Worm (Caenorhabditis elegans): Measurements from ENCODE around the gene thn-2.

Gene thn-2

DNA sequence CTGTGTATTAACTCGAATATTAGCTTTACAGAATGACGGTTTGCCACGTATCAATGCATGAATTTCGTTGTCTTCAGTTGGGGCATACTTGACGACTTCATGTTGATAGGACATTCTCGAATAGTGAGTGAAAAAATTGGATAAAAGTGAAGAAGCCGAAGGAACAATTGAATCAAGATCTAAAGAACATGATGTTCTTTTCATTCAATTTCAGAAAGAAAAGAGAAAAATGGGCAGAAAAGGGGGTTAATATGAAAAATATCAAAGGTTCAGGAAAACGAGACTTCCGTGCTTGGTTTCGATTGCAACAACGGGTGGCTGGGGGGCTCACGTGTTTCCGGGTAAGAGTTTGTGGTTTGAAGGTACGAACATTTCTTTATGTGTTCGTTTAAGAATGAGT is 31.6 kb downstream of the thn-2 start:
- no peak for TF ChIP-seq ekl-4 (GFP tag; IDR thresholded peaks at IDR 0.05)
- no peak for TF ChIP-seq dpl-1 (GFP tag; optimal IDR thresholded peaks at IDR 0.05)
- no peak for TF ChIP-seq Y79H2A.3 (GFP tag; conservative IDR thresholded peaks at IDR 0.05)
- no peak for TF ChIP-seq Y53F4B.3 (GFP tag; IDR thresholded peaks at IDR 0.05)
- TF ChIP-seq bed-2 (GFP tag; IDR thresholded peaks at IDR 0.05): no peak
- no peak for TF ChIP-seq hrde-1 (tag; optimal IDR thresholded peaks at IDR 0.05; ENCODE audit: borderline replicate concordance)
- no peak for TF ChIP-seq attf-3 (GFP tag; conservative IDR thresholded peaks at IDR 0.05)
- TF ChIP-seq nhr-179 (tag; optimal IDR thresholded peaks at IDR 0.05): no peak
- TF ChIP-seq D2030.7 (GFP tag; IDR thresholded peaks at IDR 0.05): no peak
- no peak for TF ChIP-seq tbx-9 (tag; optimal IDR thresholded peaks at IDR 0.05; ENCODE audit: borderline replicate concordance)
- no peak for TF ChIP-seq dox-1 (GFP tag; IDR thresholded peaks at IDR 0.05)
- TF ChIP-seq sdz-38 (tag; optimal IDR thresholded peaks at IDR 0.05): no peak
- no peak for TF ChIP-seq madf-3 (GFP tag; IDR thresholded peaks at IDR 0.05)
- no peak for TF ChIP-seq F33H1.4 (GFP tag; IDR thresholded peaks at IDR 0.05)
- TF ChIP-seq T07F8.4 (tag; optimal IDR thresholded peaks at IDR 0.05): no peak
- no peak for TF ChIP-seq B0035.1 (tag; optimal IDR thresholded peaks at IDR 0.05)
- no peak for TF ChIP-seq unc-62 (GFP tag; optimal IDR thresholded peaks at IDR 0.05)

DNA sequence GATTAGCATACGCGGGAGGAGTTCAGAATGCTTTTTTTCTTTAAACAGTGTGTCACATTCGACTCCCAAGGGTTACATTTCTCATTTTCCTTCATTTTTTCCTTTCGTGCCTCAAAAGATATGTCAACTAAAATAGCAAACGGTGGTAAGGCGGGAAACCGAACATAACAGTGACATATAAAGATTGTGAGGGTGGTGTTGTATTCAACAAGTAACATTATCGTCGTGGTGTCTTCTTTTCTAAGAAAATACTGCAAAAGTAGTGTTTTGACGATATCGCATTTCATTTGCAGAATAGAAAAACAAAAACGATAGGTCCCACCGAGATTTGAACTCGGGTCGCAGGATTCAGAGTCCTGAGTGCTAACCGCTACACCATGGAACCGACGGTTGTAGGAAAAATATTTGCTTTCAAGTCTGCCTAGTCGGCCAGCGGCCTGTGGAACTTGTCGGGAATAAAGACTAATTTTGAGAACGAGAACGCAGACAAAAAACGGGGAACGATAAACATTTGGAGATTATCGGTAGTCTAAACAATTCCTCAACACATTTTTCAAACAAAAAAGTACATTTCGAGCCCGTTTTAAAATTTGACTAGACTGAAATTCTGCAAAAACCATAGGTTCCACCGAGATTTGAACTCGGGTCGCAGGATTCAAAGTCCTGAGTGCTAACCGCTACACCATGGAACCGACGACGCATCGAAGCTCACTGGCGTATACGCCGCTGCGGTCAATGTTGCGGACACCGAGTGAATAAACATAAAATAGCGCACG is 33.8 kb downstream of the thn-2 start:
- TF ChIP-seq nhr-27 (tag; optimal IDR thresholded peaks at IDR 0.05) (no peak), nfya-1 (tag; optimal IDR thresholded peaks at IDR 0.05; ENCODE audit: borderline replicate concordance, insufficient read depth) (no peak), Y79H2A.3 (GFP tag; conservative IDR thresholded peaks at IDR 0.05) (no peak), egl-44 (GFP tag; IDR thresholded peaks at IDR 0.05) (no peak), F55B11.4 (tag; optimal IDR thresholded peaks at IDR 0.05; ENCODE audit: borderline replicate concordance, insufficient read depth) (no peak), madf-8 (GFP tag; conservative IDR thresholded peaks at IDR 0.05) (no peak), snpc-3.4 (tag; optimal IDR thresholded peaks at IDR 0.05) (peak; percentile 62), T07F8.4 (tag; optimal IDR thresholded peaks at IDR 0.05) (no peak), egrh-3 (GFP tag; IDR thresholded peaks at IDR 0.05) (no peak), F33H1.4 (GFP tag; IDR thresholded peaks at IDR 0.05) (peak; percentile 31; the same call in 1 of the 2 replicates), lin-40 (tag; optimal IDR thresholded peaks at IDR 0.05) (no peak), rpc-1 (optimal IDR thresholded peaks at IDR 0.05) (peak; percentile 71), rpc-1 (tag; optimal IDR thresholded peaks at IDR 0.05) (peak; percentile 80), F57A8.1 (GFP tag; optimal IDR thresholded peaks at IDR 0.05) (no peak), ceh-58 (GFP tag; IDR thresholded peaks at IDR 0.05) (no peak), hlh-26 (GFP tag; conservative IDR thresholded peaks at IDR 0.05) (no peak), ztf-18 (tag; optimal IDR thresholded peaks at IDR 0.05) (peak; percentile 51), rcor-1 (GFP tag; IDR thresholded peaks at IDR 0.05) (no peak), bed-2 (GFP tag; IDR thresholded peaks at IDR 0.05) (no peak), Y53F4B.3 (GFP tag; IDR thresholded peaks at IDR 0.05) (no peak), fkh-3 (tag; optimal IDR thresholded peaks at IDR 0.05) (no peak), Y53G8AR.9 (GFP tag; conservative IDR thresholded peaks at IDR 0.05) (no peak), sptf-2 (GFP tag; optimal IDR thresholded peaks at IDR 0.05) (no peak), snpc-4 (GFP tag; optimal IDR thresholded peaks at IDR 0.05) (peak; percentile 66), snpc-4 (tag; optimal IDR thresholded peaks at IDR 0.05) (peak; percentile 62 to 91 (median 88)), sdz-38 (tag; optimal IDR thresholded peaks at IDR 0.05) (no peak), gei-17 (GFP tag; optimal IDR thresholded peaks at IDR 0.05) (no peak), somi-1 (GFP tag; optimal IDR thresholded peaks at IDR 0.05) (no peak), ztf-26 (tag; optimal IDR thresholded peaks at IDR 0.05) (peak; percentile 12), zfh-2 (GFP tag; conservative IDR thresholded peaks at IDR 0.05) (no peak), ama-1 (optimal IDR thresholded peaks at IDR 0.05) (no peak), ama-1 (GFP tag; optimal IDR thresholded peaks at IDR 0.05) (no peak), nhr-90 (tag; optimal IDR thresholded peaks at IDR 0.05) (peak; percentile 17), attf-6 (GFP tag; IDR thresholded peaks at IDR 0.05) (0 out of 2 replicates have a peak, but pooled peaks have one; percentile 40), ceh-27 (GFP tag; optimal IDR thresholded peaks at IDR 0.05) (no peak), B0019.2 (GFP tag; conservative IDR thresholded peaks at IDR 0.05) (no peak)
